Worm (Caenorhabditis elegans) whole organism, late embryonic: Measurements from ENCODE around the gene ets-5.

Experiments
- C38D4.7 ChIP-seq: fragments of 200-800 bp; sonication (Bioruptor generic); optimal IDR thresholded peaks from 2 replicates; lab custom pipeline; 2018; ENCODE audit warnings: mild to moderate bottlenecking, missing genetic modification characterization, moderate library complexity, missing compliant biosample characterization
- F13H6.1 ChIP-seq: sonication (generic microtip); optimal IDR thresholded peaks from 2 replicates; lab custom pipeline; 2016; ENCODE audit warnings: missing genetic modification characterization, missing compliant biosample characterization
- K02D7.2 ChIP-seq: sonication (generic microtip); optimal IDR thresholded peaks from 2 replicates; lab custom pipeline; 2017; ENCODE audit warnings: mild to moderate bottlenecking, missing genetic modification characterization, missing compliant biosample characterization
- Y22D7AL.16 ChIP-seq: sonication (generic microtip); optimal IDR thresholded peaks from 2 replicates; lab custom pipeline; 2016; ENCODE audit warnings: missing genetic modification characterization, missing compliant biosample characterization
- ceh-19 ChIP-seq: fragments of 200-800 bp; sonication (Bioruptor generic); optimal IDR thresholded peaks from 2 replicates; lab custom pipeline; 2018; ENCODE audit warnings: mild to moderate bottlenecking, missing genetic modification characterization, missing compliant biosample characterization
- ceh-2 ChIP-seq: sonication (generic microtip); optimal IDR thresholded peaks from 2 replicates; lab custom pipeline; 2016; ENCODE audit warnings: missing genotype, missing genetic modification characterization, missing compliant biosample characterization
- ceh-24 ChIP-seq: sonication (generic microtip); optimal IDR thresholded peaks from 2 replicates; lab custom pipeline; 2016; ENCODE audit warnings: mild to moderate bottlenecking, missing genetic modification characterization, missing compliant biosample characterization
- ceh-30 ChIP-seq: fragments of 150-350 bp; optimal IDR thresholded peaks from 2 replicates; lab custom pipeline; 2014; ENCODE audit warnings: missing biosample characterization, missing genetic modification characterization
- ceh-31 ChIP-seq: sonication (generic microtip); optimal IDR thresholded peaks from 2 replicates; lab custom pipeline; 2016; ENCODE audit warnings: missing genetic modification characterization, missing compliant biosample characterization
- ceh-34 ChIP-seq: sonication (generic microtip); optimal IDR thresholded peaks from 2 replicates; lab custom pipeline; 2016; ENCODE audit warnings: mild to moderate bottlenecking, missing genetic modification characterization, missing compliant biosample characterization
- ceh-6 ChIP-seq: fragments of 200-800 bp; sonication (Bioruptor generic); optimal IDR thresholded peaks from 2 replicates; lab custom pipeline; 2018; ENCODE audit warnings: mild to moderate bottlenecking, missing genetic modification characterization, missing compliant biosample characterization
- dmd-4 ChIP-seq: sonication (generic microtip); optimal IDR thresholded peaks from 2 replicates; lab custom pipeline; 2016; ENCODE audit warnings: borderline replicate concordance, missing genetic modification characterization, missing compliant biosample characterization
- dve-1 ChIP-seq: sonication (generic microtip); optimal IDR thresholded peaks from 2 replicates; lab custom pipeline; 2017; ENCODE audit warnings: antibody characterized with exemption, mild to moderate bottlenecking, missing genetic modification characterization, missing compliant biosample characterization
- ets-4 ChIP-seq: sonication (generic microtip); optimal IDR thresholded peaks from 2 replicates; lab custom pipeline; 2016; ENCODE audit warnings: missing genetic modification characterization, missing compliant biosample characterization
- eyg-1 ChIP-seq: sonication (generic microtip); optimal IDR thresholded peaks from 2 replicates; lab custom pipeline; 2016; ENCODE audit warnings: missing genotype, missing genetic modification characterization, missing compliant biosample characterization
- hlh-13 ChIP-seq: fragments of 200-800 bp; sonication (Bioruptor generic); optimal IDR thresholded peaks from 2 replicates; lab custom pipeline; 2018; ENCODE audit warnings: mild to moderate bottlenecking, missing genetic modification characterization, missing compliant biosample characterization
- hlh-15 ChIP-seq: sonication (generic microtip); optimal IDR thresholded peaks from 2 replicates; lab custom pipeline; 2016; ENCODE audit warnings: missing genetic modification characterization, missing compliant biosample characterization
- hlh-30 ChIP-seq: sonication (generic microtip); optimal IDR thresholded peaks from 2 replicates; lab custom pipeline; 2017; ENCODE audit warnings: antibody characterized with exemption, missing genetic modification characterization, missing compliant biosample characterization; ENCODE audit not compliant: insufficient read depth
- nfya-1 ChIP-seq: sonication (generic microtip); optimal IDR thresholded peaks from 2 replicates; lab custom pipeline; 2017; ENCODE audit warnings: missing genetic modification characterization, mild to moderate bottlenecking, missing compliant biosample characterization, antibody characterized with exemption, moderate library complexity
- nhr-232 ChIP-seq: sonication (generic microtip); optimal IDR thresholded peaks from 2 replicates; lab custom pipeline; 2016; ENCODE audit warnings: missing genetic modification characterization, missing compliant biosample characterization
- npax-4 ChIP-seq: sonication (generic microtip); optimal IDR thresholded peaks from 2 replicates; lab custom pipeline; 2016; ENCODE audit warnings: missing genetic modification characterization, missing compliant biosample characterization
- odd-2 ChIP-seq: sonication (generic microtip); optimal IDR thresholded peaks from 2 replicates; lab custom pipeline; 2017; ENCODE audit warnings: antibody characterized with exemption, mild to moderate bottlenecking, missing genetic modification characterization, missing compliant biosample characterization
- pag-3 ChIP-seq: sonication (generic microtip); optimal IDR thresholded peaks from 2 replicates; lab custom pipeline; 2016; ENCODE audit warnings: missing compliant biosample characterization, missing genetic modification characterization, borderline replicate concordance
- pat-9 ChIP-seq: fragments of 200-800 bp; sonication (Bioruptor generic); optimal IDR thresholded peaks from 2 replicates; lab custom pipeline; 2018; ENCODE audit warnings: mild to moderate bottlenecking, missing genetic modification characterization, moderate library complexity, missing compliant biosample characterization
- pax-1 ChIP-seq: fragments of 150-350 bp; optimal IDR thresholded peaks from 2 replicates; lab custom pipeline; 2014; ENCODE audit warnings: missing biosample characterization, missing genetic modification characterization
- ref-2 ChIP-seq: sonication (generic microtip); optimal IDR thresholded peaks from 2 replicates; lab custom pipeline; 2016; ENCODE audit warnings: missing genetic modification characterization, missing compliant biosample characterization
- rnt-1 ChIP-seq: sonication (generic microtip); optimal IDR thresholded peaks from 2 replicates; lab custom pipeline; 2016; ENCODE audit warnings: missing genetic modification characterization, missing compliant biosample characterization
- sox-2 ChIP-seq: fragments of 200-800 bp; sonication (Bioruptor generic); IDR thresholded peaks from 2 replicates; pipeline ENCODE4 v1.3.6; 2022; ENCODE audit warnings: missing genetic modification reagents, missing genetic modification characterization, missing compliant biosample characterization
- syd-9 ChIP-seq: sonication (generic microtip); optimal IDR thresholded peaks from 2 replicates; lab custom pipeline; 2016; ENCODE audit warnings: mild to moderate bottlenecking, missing genetic modification characterization, moderate library complexity, missing compliant biosample characterization
- tbx-7 ChIP-seq: sonication (generic microtip); optimal IDR thresholded peaks from 2 replicates; lab custom pipeline; 2016; ENCODE audit warnings: missing genotype, missing genetic modification characterization, missing compliant biosample characterization
- ttx-3 ChIP-seq: sonication (generic microtip); optimal IDR thresholded peaks from 2 replicates; lab custom pipeline; 2016; ENCODE audit warnings: missing genetic modification reagents, missing genetic modification characterization, missing compliant biosample characterization
- unc-3 ChIP-seq, 2 experiments: fragments of 200-800 bp in 1 of 2; sonication (Bioruptor generic) in 1 of 2; sonication (generic microtip) in 1 of 2; conservative IDR thresholded peaks in 1 of 2; optimal IDR thresholded peaks in 1 of 2; 2 replicates each; pipeline versions ENCODE4 v1.3.6 to Lab custom; 2016 to 2022; ENCODE audit warnings: missing compliant biosample characterization in 2 of 2, missing genetic modification characterization in 2 of 2, missing genetic modification reagents in 1 of 2
- unc-42 ChIP-seq: sonication (generic microtip); optimal IDR thresholded peaks from 2 replicates; lab custom pipeline; 2016; ENCODE audit warnings: missing genotype, missing genetic modification characterization, missing compliant biosample characterization
- unc-55 ChIP-seq: sonication (generic microtip); optimal IDR thresholded peaks from 2 replicates; lab custom pipeline; 2017; ENCODE audit warnings: missing biosample characterization, missing genetic modification reagents, missing genetic modification characterization
- ztf-16 ChIP-seq: sonication (generic microtip); optimal IDR thresholded peaks from 2 replicates; lab custom pipeline; 2017; ENCODE audit warnings: missing genetic modification characterization, missing compliant biosample characterization

The ets-5 gene

DNA sequence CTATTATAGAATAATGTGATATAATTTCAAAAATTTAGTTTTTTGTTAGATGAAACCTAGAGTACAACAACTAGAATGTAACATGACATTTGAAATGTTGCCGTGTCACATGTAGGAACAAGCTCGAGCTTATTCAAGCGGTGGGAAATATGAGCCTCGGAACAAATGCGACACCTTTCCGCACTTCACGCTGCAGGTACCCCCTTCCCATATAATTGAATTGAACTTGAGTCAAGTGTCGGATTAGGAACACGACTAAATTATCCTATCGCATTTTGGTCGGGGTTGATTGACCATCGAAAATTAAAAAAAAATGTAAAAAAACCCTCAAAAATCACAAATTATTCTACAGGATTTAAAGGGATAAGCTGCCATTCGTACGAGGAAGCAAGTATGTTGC, 35.9 kb upstream of the ets-5 start:
- peak; percentile 56 for TF ChIP-seq ceh-34 (tag; lab: Kevin White, UChicago)
- TF ChIP-seq pat-9 (tag; lab: Kevin White, UChicago) = no peak
- TF ChIP-seq ceh-24 (tag; lab: Kevin White, UChicago) = no peak

DNA sequence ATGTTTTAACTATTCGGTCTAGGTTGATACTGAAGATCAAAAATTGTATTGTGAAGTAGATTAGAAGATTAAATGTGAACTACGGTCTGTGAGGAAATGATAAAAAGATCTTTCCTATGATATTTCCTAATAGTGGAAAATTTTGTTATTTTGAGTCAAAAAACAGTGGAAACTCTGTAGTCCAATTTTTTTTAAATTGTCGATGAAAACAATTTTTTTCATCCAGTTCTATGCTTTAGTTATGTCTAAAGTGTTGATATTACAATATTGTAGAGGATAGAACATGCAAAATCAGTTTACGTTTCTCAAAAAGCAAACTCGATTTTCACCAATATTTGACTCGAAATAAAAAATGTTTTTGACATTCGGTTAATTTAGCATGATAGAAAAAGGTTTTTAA, 35.4 kb upstream of the ets-5 start:
- TF ChIP-seq ceh-34 (tag; lab: Kevin White, UChicago) = no peak

DNA sequence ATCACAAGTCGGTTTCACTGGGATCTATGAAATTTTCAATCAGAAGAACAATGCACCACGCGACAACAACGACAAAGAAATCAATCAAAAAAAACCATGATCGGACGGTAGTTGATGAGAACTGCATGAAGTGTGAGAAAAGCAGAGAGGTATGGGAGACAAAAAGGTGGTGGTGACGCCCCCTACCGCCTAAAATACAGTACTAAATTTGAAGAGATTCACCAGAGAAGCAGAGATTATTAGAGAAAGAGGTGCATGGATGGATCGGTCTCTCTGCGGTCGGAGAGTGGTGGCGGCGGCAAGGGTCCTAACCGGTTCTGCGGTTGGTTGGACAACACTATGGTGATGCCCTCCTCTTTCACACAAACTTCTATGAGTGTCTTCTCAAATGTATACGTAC, 34.9 kb upstream of the ets-5 start:
- peak; percentile 59 for TF ChIP-seq nfya-1 (tag; lab: Kevin White, UChicago)
- peak; percentile 45 for TF ChIP-seq ceh-31 (tag; lab: Kevin White, UChicago)
- TF ChIP-seq eyg-1 (tag; lab: Kevin White, UChicago) = no peak
- peak; percentile 81 for TF ChIP-seq rnt-1
- TF ChIP-seq dmd-4 (tag; lab: Kevin White, UChicago) = no peak
- no peak for TF ChIP-seq tbx-7 (tag; lab: Kevin White, UChicago)
- TF ChIP-seq C38D4.7 (GFP tag; lab: Kevin White, UChicago) = no peak
- peak; percentile 25 for TF ChIP-seq ceh-34 (tag; lab: Kevin White, UChicago)
- TF ChIP-seq pat-9 (tag; lab: Kevin White, UChicago) = no peak
- no peak for TF ChIP-seq ets-4 (tag; lab: Kevin White, UChicago)
- TF ChIP-seq ceh-2 = no peak
- TF ChIP-seq syd-9 = no peak
- TF ChIP-seq F13H6.1 (tag; lab: Kevin White, UChicago) = peak; percentile 13
- TF ChIP-seq hlh-13 (GFP tag; lab: Kevin White, UChicago) = no peak
- no peak for TF ChIP-seq ceh-30 (tag; lab: Kevin White, UChicago)

DNA sequence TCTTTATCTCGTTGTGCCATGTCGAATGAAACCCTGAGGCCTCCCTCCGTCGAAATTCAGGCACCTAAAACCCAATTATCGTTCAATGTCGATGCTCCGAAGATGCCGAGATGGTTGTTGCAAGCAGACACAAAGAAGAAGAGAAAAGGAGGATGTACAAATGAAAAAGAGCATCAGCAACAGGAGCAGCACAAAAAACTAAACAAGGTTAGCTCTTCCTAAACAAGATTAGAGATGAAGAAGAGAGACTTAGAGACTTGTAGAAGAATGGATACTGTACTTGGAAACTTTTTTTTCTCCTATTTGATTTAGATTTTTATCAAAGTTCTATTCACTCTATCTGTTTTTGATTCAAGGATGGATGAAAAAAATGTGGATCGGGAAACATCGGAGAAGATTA, 33.2 kb upstream of the ets-5 start:
- TF ChIP-seq unc-42 (tag; lab: Kevin White, UChicago) (peak; percentile 99), ref-2 (no peak)

DNA sequence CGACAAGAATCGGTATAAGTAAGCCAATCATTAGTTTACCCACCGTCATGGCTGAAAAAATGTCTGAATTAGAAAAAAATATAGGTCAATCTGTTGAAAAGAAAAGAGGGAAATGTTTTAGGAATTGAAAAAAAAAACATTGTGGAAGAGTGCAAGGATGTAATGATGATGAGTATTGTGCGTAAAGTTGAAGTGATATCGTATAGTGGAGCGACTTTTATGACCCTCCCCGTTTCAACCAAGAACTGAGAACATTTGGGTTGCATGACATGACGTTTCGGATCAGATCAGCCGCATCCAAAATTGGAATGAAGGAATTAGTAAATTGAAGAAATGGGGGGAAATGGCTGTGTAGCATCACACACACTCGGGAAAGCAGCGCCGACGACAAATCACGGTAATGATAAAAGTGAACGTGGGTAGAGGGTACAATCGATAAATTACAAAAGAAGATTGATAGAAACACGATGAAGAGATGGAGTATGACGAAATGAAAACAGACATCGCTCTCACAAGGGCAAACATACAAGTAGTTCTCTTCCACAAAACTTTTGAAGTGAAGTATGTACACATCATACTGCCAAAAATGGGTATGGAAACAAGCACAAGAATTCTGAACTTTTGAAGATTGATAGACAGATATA, 32.6 kb upstream of the ets-5 start, which contains the start of gene apl-1:
apl-1 (minus strand) TSS at position 51 of the 644 bp plus-strand sequence.
- TF ChIP-seq ceh-19 = no peak
- TF ChIP-seq pag-3 (tag; lab: Kevin White, UChicago) = no peak
- no peak for TF ChIP-seq ets-4 (tag; lab: Kevin White, UChicago)
- no peak for TF ChIP-seq dve-1
- no peak for TF ChIP-seq syd-9
- TF ChIP-seq hlh-30 (tag; lab: Kevin White, UChicago) = no peak
- no peak for TF ChIP-seq npax-4 (tag; lab: Kevin White, UChicago)
- TF ChIP-seq Y22D7AL.16 (tag; lab: Kevin White, UChicago) = no peak
- no peak for TF ChIP-seq ttx-3 (tag; lab: Kevin White, UChicago)
- TF ChIP-seq sox-2 (GFP tag; lab: Robert Waterston, UW) = no peak
- TF ChIP-seq nfya-1 (tag; lab: Kevin White, UChicago) = no peak
- no peak for TF ChIP-seq unc-55 (GFP tag; lab: Kevin White, UChicago)
- TF ChIP-seq K02D7.2 (tag; lab: Kevin White, UChicago) = no peak
- TF ChIP-seq unc-3 (GFP tag; conservative IDR thresholded peaks at IDR 0.05; lab: Robert Waterston, UW) = no peak
- no peak for TF ChIP-seq unc-3 (tag; optimal IDR thresholded peaks at IDR 0.05; lab: Kevin White, UChicago)
- no peak for TF ChIP-seq pax-1 (tag; lab: Kevin White, UChicago)
- TF ChIP-seq hlh-15 (tag; lab: Kevin White, UChicago) = no peak
- TF ChIP-seq ceh-6 (GFP tag; lab: Kevin White, UChicago) = no peak
- no peak for TF ChIP-seq ztf-16
- TF ChIP-seq nhr-232 (tag; lab: Kevin White, UChicago) = no peak
- TF ChIP-seq odd-2 (tag; lab: Kevin White, UChicago) = no peak
